Fruit fly (Drosophila melanogaster): ENCODE results near the gene CG43077.

CG43077 gene

dm6 chrX:17093431-17093830 is 25.1 kb upstream of the CG43077 start:
- peak; percentile 17; the same call in 1 of the 3 replicates for TF ChIP-seq fd96Ca (GFP tag; IDR thresholded peaks at IDR 0.05)
- TF ChIP-seq CG4496 (GFP tag; IDR thresholded peaks at IDR 0.05) = 0 out of 3 replicates have a peak, but pooled peaks have one; percentile 22
- no peak for TF ChIP-seq CG12605 (GFP tag; IDR thresholded peaks at IDR 0.05)

dm6 chrX:17091062-17091904 is 23.0 kb upstream of the CG43077 start, which contains the start of the genes CG16700 and CG4991:
Gene CG16700 (plus strand): TSS chrX:17091854.
Gene CG4991 (plus strand): TSS chrX:17091854.
- TF ChIP-seq CG14655 (GFP tag; optimal IDR thresholded peaks at IDR 0.05) = peak; percentile 75
- TF ChIP-seq CG8301 (tag; optimal IDR thresholded peaks at IDR 0.05) = peak; percentile 66
- peak; percentile 45 for TF ChIP-seq Pif1B (GFP tag; optimal IDR thresholded peaks at IDR 0.05)
- TF ChIP-seq CG12605 (GFP tag; IDR thresholded peaks at IDR 0.05) = 0 out of 2 replicates have a peak, but pooled peaks have one; percentile 21
- TF ChIP-seq CG10348 (GFP tag; IDR thresholded peaks at IDR 0.05) = no peak
- TF ChIP-seq CG17806 (tag; optimal IDR thresholded peaks at IDR 0.05) = peak; percentile 57
- TF ChIP-seq Snoo (tag; optimal IDR thresholded peaks at IDR 0.05) = peak; percentile 75
- TF ChIP-seq CG15710 (tag; optimal IDR thresholded peaks at IDR 0.05) = peak; percentile 72
- no peak for TF ChIP-seq EcR (GFP tag; optimal IDR thresholded peaks at IDR 0.05)
- TF ChIP-seq Ets98B (GFP tag; IDR thresholded peaks at IDR 0.05) = no peak
- peak; percentile 62; the same call in 2 of the 3 replicates for TF ChIP-seq CG4496 (GFP tag; IDR thresholded peaks at IDR 0.05)
- peak; percentile 42; the same call in 1 of the 3 replicates for TF ChIP-seq fd96Ca (GFP tag; IDR thresholded peaks at IDR 0.05)
- peak; percentile 79 for TF ChIP-seq CG8159 (tag; optimal IDR thresholded peaks at IDR 0.05)
- TF ChIP-seq rn (GFP tag; IDR thresholded peaks at IDR 0.05) = no peak
- peak; percentile 12 for TF ChIP-seq CG13204 (GFP tag; optimal IDR thresholded peaks at IDR 0.05)
- peak; percentile 43 for TF ChIP-seq CG34367 (tag; optimal IDR thresholded peaks at IDR 0.05)
- TF ChIP-seq CG32121 (GFP tag; IDR thresholded peaks at IDR 0.05) = peak; percentile 53
- TF ChIP-seq Pif1A (GFP tag; optimal IDR thresholded peaks at IDR 0.05) = peak; percentile 9
- no peak for TF ChIP-seq gl (tag; optimal IDR thresholded peaks at IDR 0.05)
- TF ChIP-seq D1 (tag; optimal IDR thresholded peaks at IDR 0.05) = peak; percentile 49
- peak; percentile 62 for TF ChIP-seq CG9948 (tag; optimal IDR thresholded peaks at IDR 0.05)

- TF ChIP-seq CG13204 (GFP tag; optimal IDR thresholded peaks at IDR 0.05) (no peak), CG12605 (GFP tag; IDR thresholded peaks at IDR 0.05) (no peak), CG14655 (GFP tag; optimal IDR thresholded peaks at IDR 0.05) (peak; percentile 20), CG17806 (tag; optimal IDR thresholded peaks at IDR 0.05) (no peak), CG34367 (tag; optimal IDR thresholded peaks at IDR 0.05) (no peak)
Observed at dm6 chrX:17090585-17090984, 22.3 kb upstream of the CG43077 start.

dm6 chrX:17087575-17087974 is 19.3 kb upstream of the CG43077 start, which contains the start of gene CG8945:
Gene CG8945 (minus strand): TSS chrX:17087675.
- TF ChIP-seq fd96Ca (GFP tag; IDR thresholded peaks at IDR 0.05) (no peak), CG34367 (tag; optimal IDR thresholded peaks at IDR 0.05) (no peak), CG15710 (tag; optimal IDR thresholded peaks at IDR 0.05) (no peak), CG13204 (GFP tag; optimal IDR thresholded peaks at IDR 0.05) (no peak), CG32121 (GFP tag; IDR thresholded peaks at IDR 0.05) (no peak)

- no peak for TF ChIP-seq CG15710 (tag; optimal IDR thresholded peaks at IDR 0.05)
- TF ChIP-seq CG8159 (tag; optimal IDR thresholded peaks at IDR 0.05) = no peak
- no peak for TF ChIP-seq CG32121 (GFP tag; IDR thresholded peaks at IDR 0.05)
- TF ChIP-seq gl (tag; optimal IDR thresholded peaks at IDR 0.05) = no peak
- TF ChIP-seq CG4496 (GFP tag; IDR thresholded peaks at IDR 0.05) = no peak
- no peak for TF ChIP-seq CG13204 (GFP tag; optimal IDR thresholded peaks at IDR 0.05)
- TF ChIP-seq Pif1B (GFP tag; optimal IDR thresholded peaks at IDR 0.05) = no peak
Observed at dm6 chrX:17081147-17081546, 12.8 kb upstream of the CG43077 start, which contains the start of gene CG4955. Gene CG4955 (plus strand): TSS chrX:17081447.

- TF ChIP-seq CG14655 (GFP tag; optimal IDR thresholded peaks at IDR 0.05) (peak; percentile 10), CG17806 (tag; optimal IDR thresholded peaks at IDR 0.05) (peak; percentile 17), CG32121 (GFP tag; IDR thresholded peaks at IDR 0.05) (no peak), CG34367 (tag; optimal IDR thresholded peaks at IDR 0.05) (no peak)
Observed at dm6 chrX:17078139-17078977, 10.0 kb upstream of the CG43077 start, which contains the start of gene CG4949. Gene CG4949 (plus strand): TSS chrX:17078836.
